Worm (Caenorhabditis elegans) whole organism, L4 larva: Measurements from ENCODE around the gene mrps-18B.

Experiments used
- ZK546.5 ChIP-seq, 2 experiments: sonication (generic microtip); optimal IDR thresholded peaks; 2 replicates each; lab custom pipeline; 2017; ENCODE audit warnings: missing biosample characterization in 2 of 2, missing genetic modification characterization in 2 of 2
- aha-1 ChIP-seq: fragments of 150-350 bp; peaks from one replicate; lab custom pipeline; 2014; ENCODE audit warnings: missing biosample characterization, missing genetic modification characterization
- ama-1 ChIP-seq: fragments of 150-350 bp; optimal IDR thresholded peaks from 2 replicates; lab custom pipeline; 2014; ENCODE audit warnings: inconsistent platforms, mixed read lengths
- ceh-82 ChIP-seq: sonication (generic microtip); optimal IDR thresholded peaks from 2 replicates; lab custom pipeline; 2017; ENCODE audit warnings: missing biosample characterization, missing genetic modification characterization
- dmd-6 ChIP-seq: fragments of 200-800 bp; sonication (Bioruptor generic); IDR thresholded peaks from 2 replicates; pipeline ENCODE4 v1.3.6; 2022; ENCODE audit warnings: missing genetic modification reagents, missing genetic modification characterization, missing compliant biosample characterization
- fos-1 ChIP-seq: fragments of 150-350 bp; optimal IDR thresholded peaks from 2 replicates; lab custom pipeline; 2014; ENCODE audit warnings: missing biosample characterization, missing genetic modification characterization
- lin-39 ChIP-seq: fragments of 150-350 bp; optimal IDR thresholded peaks from 2 replicates; lab custom pipeline; 2014; ENCODE audit warnings: missing biosample characterization, missing genetic modification reagents, missing genetic modification characterization
- nhr-11 ChIP-seq: fragments of 150-350 bp; optimal IDR thresholded peaks from 2 replicates; lab custom pipeline; 2014; ENCODE audit warnings: missing biosample characterization, missing genetic modification characterization
- pha-4 ChIP-seq, 2 experiments: fragments of 150-350 bp in 1 of 2; fragments of 200-800 bp in 1 of 2; sonication (Bioruptor generic) in 1 of 2; IDR thresholded peaks in 1 of 2; optimal IDR thresholded peaks in 1 of 2; 2 replicates each; pipeline versions ENCODE4 v1.3.6 to Lab custom; 2014 to 2022; ENCODE audit warnings: missing genetic modification characterization in 2 of 2, missing genetic modification reagents in 2 of 2, missing biosample characterization in 1 of 2, missing compliant biosample characterization in 1 of 2
- pqm-1 ChIP-seq: sonication (generic microtip); optimal IDR thresholded peaks from 2 replicates; lab custom pipeline; 2017; ENCODE audit warnings: missing biosample characterization, missing genetic modification characterization
- saeg-2 ChIP-seq: fragments of 200-800 bp; sonication (Bioruptor generic); IDR thresholded peaks from 2 replicates; pipeline ENCODE4 v1.3.6; 2022; ENCODE audit warnings: missing genetic modification reagents, missing genetic modification characterization, missing compliant biosample characterization
- tra-1 ChIP-seq: fragments of 200-800 bp; sonication (Bioruptor generic); IDR thresholded peaks from 2 replicates; pipeline ENCODE4 v1.3.6; 2022; ENCODE audit warnings: missing genetic modification reagents, missing genetic modification characterization, missing compliant biosample characterization
- unc-130 ChIP-seq: sonication (generic microtip); optimal IDR thresholded peaks from 2 replicates; lab custom pipeline; 2016; ENCODE audit warnings: missing genetic modification reagents, missing genetic modification characterization, missing compliant biosample characterization

DNA sequence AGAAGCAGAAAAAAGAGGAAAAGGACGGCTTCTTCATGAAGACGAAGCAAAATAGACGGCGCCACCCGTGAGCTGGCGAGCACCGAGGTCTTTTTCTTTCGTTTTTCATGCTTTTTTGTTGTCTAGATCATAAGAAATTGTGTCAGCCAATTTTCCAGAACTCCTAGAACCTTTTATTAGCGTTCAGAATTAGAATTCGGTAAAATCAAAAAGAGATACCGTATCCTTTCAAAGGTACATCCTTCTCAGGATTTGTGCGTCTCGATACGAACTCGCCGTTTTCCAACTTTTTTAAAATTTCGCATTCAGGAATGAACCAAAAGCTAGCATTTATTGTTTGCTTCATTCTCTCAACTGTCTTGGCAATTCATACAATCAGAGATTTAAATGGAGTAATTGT lies 47.6 kb downstream of the mrps-18B start, which contains the start of gene F54C9.7:
- TF ChIP-seq unc-130 (GFP tag; lab: Kevin White, UChicago), result no peak
- TF ChIP-seq ceh-82 (tag; lab: Kevin White, UChicago), result no peak
- no peak for TF ChIP-seq aha-1
- TF ChIP-seq ama-1 (lab: Kevin White, UChicago), result no peak
- no peak for TF ChIP-seq ZK546.5 (tag; optimal IDR thresholded peaks at IDR 0.05; lab: Kevin White, UChicago)
- TF ChIP-seq lin-39 (tag; lab: Kevin White, UChicago), result no peak
- no peak for TF ChIP-seq nhr-11
- no peak for TF ChIP-seq saeg-2
- no peak for TF ChIP-seq fos-1 (tag; lab: Kevin White, UChicago)
- TF ChIP-seq dmd-6 (GFP tag; lab: Robert Waterston, UW), result no peak
- no peak for TF ChIP-seq pha-4 (GFP tag; IDR thresholded peaks at IDR 0.05; lab: Robert Waterston, UW)
- no peak for TF ChIP-seq pha-4 (tag; optimal IDR thresholded peaks at IDR 0.05; lab: Kevin White, UChicago)
- TF ChIP-seq tra-1 (GFP tag; lab: Robert Waterston, UW), result no peak
- no peak for TF ChIP-seq pqm-1
